Worm (Caenorhabditis elegans): ENCODE measurements around the gene jmjd-5.

DNA sequence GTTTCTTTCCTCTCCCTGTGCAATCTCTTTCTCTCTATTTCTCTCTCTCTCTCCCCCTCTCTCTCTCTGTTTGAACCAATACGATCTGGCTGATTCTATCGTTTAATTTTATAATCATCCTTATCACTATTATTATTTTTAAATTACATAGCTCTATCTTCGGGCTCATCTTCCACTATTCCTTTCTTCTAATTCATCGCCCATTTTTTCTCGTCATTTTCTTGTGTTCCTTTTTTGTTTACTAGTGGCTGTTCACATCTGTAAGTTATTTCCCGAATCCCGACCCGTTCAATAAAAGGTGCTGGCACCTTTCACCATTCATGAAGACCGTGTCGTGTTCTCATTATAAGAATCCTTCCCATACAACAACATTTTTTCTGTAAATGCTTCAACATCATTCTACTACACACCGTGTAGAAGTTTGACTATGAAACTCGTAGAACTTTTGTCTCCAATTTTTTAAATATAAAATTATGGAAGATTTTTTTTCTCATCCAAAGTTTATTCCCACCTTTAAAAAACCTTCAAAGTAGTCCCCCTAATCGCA lies 9.0 kb upstream of the jmjd-5 start:
- TF ChIP-seq Y56A3A.18 (GFP tag; IDR thresholded peaks at IDR 0.05) (no peak), ets-4 (GFP tag; optimal IDR thresholded peaks at IDR 0.05) (no peak), ama-1 (optimal IDR thresholded peaks at IDR 0.05) (no peak), ama-1 (GFP tag; optimal IDR thresholded peaks at IDR 0.05) (no peak), F10E7.11 (tag; optimal IDR thresholded peaks at IDR 0.05) (no peak), F49E8.2 (tag; optimal IDR thresholded peaks at IDR 0.05; ENCODE audit: insufficient read depth) (no peak), dpl-1 (GFP tag; optimal IDR thresholded peaks at IDR 0.05) (no peak), Y53G8AR.9 (GFP tag; conservative IDR thresholded peaks at IDR 0.05) (peak; percentile 38; the same call in 1 of the 2 replicates), F39B2.1 (GFP tag; IDR thresholded peaks at IDR 0.05) (no peak), madf-3 (GFP tag; IDR thresholded peaks at IDR 0.05) (0 out of 2 replicates have a peak, but pooled peaks have one; percentile 39), tlf-1 (GFP tag; optimal IDR thresholded peaks at IDR 0.05) (no peak)

Measured in whole organism, young adult.